Fruit fly (Drosophila melanogaster): ENCODE results near the gene CG46306.

The CG46306 gene

DNA sequence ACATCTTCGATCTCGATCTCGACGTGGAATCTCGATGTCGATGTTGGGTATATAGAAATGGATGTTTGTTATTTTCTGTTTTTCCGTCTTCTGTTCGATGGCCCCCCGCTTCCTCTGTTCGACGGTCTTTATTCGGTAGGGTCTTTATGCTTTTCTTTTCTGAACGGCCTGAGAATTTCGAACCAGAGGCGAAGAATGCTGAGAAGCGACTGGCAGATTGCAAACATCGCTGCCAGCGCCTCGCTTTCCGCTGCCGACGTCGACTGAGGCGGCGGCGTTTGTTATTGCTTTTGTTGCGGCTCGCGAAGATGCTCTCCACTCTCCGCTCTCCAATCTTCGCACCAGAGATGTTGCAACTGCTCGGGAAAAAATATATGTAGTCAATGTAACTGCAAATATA, at the start of gene CG46306, which contains the start of gene CG13004:
CG46306 (minus strand) TSS at position 217 of the 400 bp plus-strand sequence.
CG13004 (minus strand) TSS at position 217 of the 400 bp plus-strand sequence.
- no peak for TF ChIP-seq ttk (optimal IDR thresholded peaks at IDR 0.05)
- no peak for TF ChIP-seq Myc (optimal IDR thresholded peaks at IDR 0.05)
- TF ChIP-seq h (optimal IDR thresholded peaks at IDR 0.05), result no peak
- TF ChIP-seq Sin3A (optimal IDR thresholded peaks at IDR 0.05), result no peak
- no peak for TF ChIP-seq insv (optimal IDR thresholded peaks at IDR 0.05)
- no peak for TF ChIP-seq psq (optimal IDR thresholded peaks at IDR 0.05)

DNA sequence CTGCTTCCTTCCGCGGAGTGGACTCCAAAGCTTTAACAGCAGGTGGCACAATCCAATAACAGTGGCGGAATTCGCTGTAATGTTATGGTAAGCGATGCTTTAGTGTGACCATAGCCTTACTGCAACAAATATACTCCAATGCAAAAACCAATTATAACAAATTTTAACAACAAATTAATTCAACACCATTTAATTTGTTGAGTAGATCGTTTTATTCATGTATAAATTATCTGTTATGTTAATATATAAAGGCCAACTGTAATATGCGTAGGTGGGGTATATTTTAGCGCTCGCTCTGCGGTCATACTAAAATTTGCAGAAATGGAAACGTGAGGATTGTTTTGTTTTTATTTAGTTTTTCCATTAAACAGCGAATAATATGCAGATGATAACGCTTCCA, 49.0 kb upstream of the CG46306 start, which contains the start of the genes Nprl2 and Polr3I:
Nprl2 (minus strand) TSS at position 86 of the 400 bp plus-strand sequence.
Polr3I (plus strand) TSS at position 302 of the 400 bp plus-strand sequence.
- TF ChIP-seq Myc (optimal IDR thresholded peaks at IDR 0.05) (no peak), insv (optimal IDR thresholded peaks at IDR 0.05) (no peak), Sin3A (optimal IDR thresholded peaks at IDR 0.05) (no peak), ttk (optimal IDR thresholded peaks at IDR 0.05) (no peak), psq (optimal IDR thresholded peaks at IDR 0.05) (no peak), h (optimal IDR thresholded peaks at IDR 0.05) (no peak)

- no peak for TF ChIP-seq h (optimal IDR thresholded peaks at IDR 0.05)
Measured at dm6 chrX:16881015-16881414, 45.7 kb upstream of the CG46306 start, which contains the start of gene CG4872. CG4872 (plus strand) TSS chrX:16881347.

dm6 chrX:16880013-16880412, 44.7 kb upstream of the CG46306 start:
- TF ChIP-seq h (optimal IDR thresholded peaks at IDR 0.05) (no peak), psq (optimal IDR thresholded peaks at IDR 0.05) (no peak), Sin3A (optimal IDR thresholded peaks at IDR 0.05) (no peak), ttk (optimal IDR thresholded peaks at IDR 0.05) (no peak), Myc (optimal IDR thresholded peaks at IDR 0.05) (no peak), insv (optimal IDR thresholded peaks at IDR 0.05) (no peak)

- TF ChIP-seq ttk (optimal IDR thresholded peaks at IDR 0.05) (no peak), psq (optimal IDR thresholded peaks at IDR 0.05) (no peak), insv (optimal IDR thresholded peaks at IDR 0.05) (no peak), h (optimal IDR thresholded peaks at IDR 0.05) (no peak), Sin3A (optimal IDR thresholded peaks at IDR 0.05) (no peak), Myc (optimal IDR thresholded peaks at IDR 0.05) (no peak)
Measured at dm6 chrX:16876425-16876824, 41.1 kb upstream of the CG46306 start, which contains the start of gene CG13003. CG13003 (minus strand) TSS chrX:16876544.

dm6 chrX:16874671-16875070, 39.4 kb upstream of the CG46306 start:
- no peak for TF ChIP-seq psq (optimal IDR thresholded peaks at IDR 0.05)

dm6 chrX:16873053-16873452, 37.7 kb upstream of the CG46306 start:
- TF ChIP-seq ttk (optimal IDR thresholded peaks at IDR 0.05), result no peak
- TF ChIP-seq h (optimal IDR thresholded peaks at IDR 0.05), result no peak
- no peak for TF ChIP-seq insv (optimal IDR thresholded peaks at IDR 0.05)
- no peak for TF ChIP-seq psq (optimal IDR thresholded peaks at IDR 0.05)
- TF ChIP-seq Sin3A (optimal IDR thresholded peaks at IDR 0.05), result no peak

dm6 chrX:16871808-16872207, 36.5 kb upstream of the CG46306 start:
- no peak for TF ChIP-seq h (optimal IDR thresholded peaks at IDR 0.05)
- TF ChIP-seq ttk (optimal IDR thresholded peaks at IDR 0.05), result no peak
- no peak for TF ChIP-seq Myc (optimal IDR thresholded peaks at IDR 0.05)
- TF ChIP-seq psq (optimal IDR thresholded peaks at IDR 0.05), result no peak
- no peak for TF ChIP-seq insv (optimal IDR thresholded peaks at IDR 0.05)

DNA sequence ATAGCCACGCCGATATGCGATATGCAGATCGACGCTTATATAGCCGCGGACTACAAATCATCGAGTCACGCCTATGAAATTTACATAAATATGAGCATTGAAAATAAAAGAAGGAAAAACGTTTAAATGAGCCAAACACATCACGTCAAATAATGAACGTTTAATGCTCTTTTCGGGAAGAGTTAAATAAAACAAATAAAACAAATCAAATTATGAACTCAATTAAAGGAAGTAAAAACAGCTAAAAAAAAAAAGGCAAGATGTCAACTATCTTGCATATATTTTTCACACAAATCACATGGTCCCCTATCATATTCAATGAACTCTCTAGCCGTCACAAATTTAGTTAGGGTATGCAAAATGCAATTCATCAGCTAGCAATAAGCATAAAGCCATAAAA, 32.3 kb upstream of the CG46306 start:
- TF ChIP-seq h (optimal IDR thresholded peaks at IDR 0.05), result no peak
- TF ChIP-seq ttk (optimal IDR thresholded peaks at IDR 0.05), result no peak
- TF ChIP-seq psq (optimal IDR thresholded peaks at IDR 0.05), result no peak
- TF ChIP-seq Myc (optimal IDR thresholded peaks at IDR 0.05), result no peak
- no peak for TF ChIP-seq insv (optimal IDR thresholded peaks at IDR 0.05)
- TF ChIP-seq Sin3A (optimal IDR thresholded peaks at IDR 0.05), result no peak

dm6 chrX:16859732-16860131, 24.4 kb upstream of the CG46306 start:
- TF ChIP-seq insv (optimal IDR thresholded peaks at IDR 0.05) (no peak), h (optimal IDR thresholded peaks at IDR 0.05) (no peak)

DNA sequence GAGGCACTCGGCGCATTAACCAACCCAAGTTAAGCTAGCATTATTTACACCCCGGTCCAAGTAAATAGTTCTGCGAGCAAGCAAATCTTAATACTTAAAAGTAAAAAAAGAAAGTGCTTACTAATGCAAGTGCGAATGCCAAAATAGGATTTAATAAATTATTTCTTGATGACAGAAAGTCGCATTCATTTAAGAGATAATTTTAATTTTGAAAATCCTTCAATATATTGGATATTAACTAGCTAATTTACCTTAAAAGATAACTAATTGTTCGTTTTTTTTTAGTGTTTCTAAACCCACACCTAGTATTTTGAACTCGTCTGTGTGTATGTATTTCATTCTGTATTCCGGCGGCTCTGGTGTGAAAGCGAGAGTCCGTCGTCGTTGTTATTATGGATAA, 19.4 kb upstream of the CG46306 start:
- TF ChIP-seq psq (optimal IDR thresholded peaks at IDR 0.05) (no peak), Myc (optimal IDR thresholded peaks at IDR 0.05) (no peak), Sin3A (optimal IDR thresholded peaks at IDR 0.05) (no peak), insv (optimal IDR thresholded peaks at IDR 0.05) (no peak), h (optimal IDR thresholded peaks at IDR 0.05) (no peak), ttk (optimal IDR thresholded peaks at IDR 0.05) (no peak)

dm6 chrX:16849517-16849916, 14.2 kb upstream of the CG46306 start:
- TF ChIP-seq insv (optimal IDR thresholded peaks at IDR 0.05) (no peak), h (optimal IDR thresholded peaks at IDR 0.05) (no peak), ttk (optimal IDR thresholded peaks at IDR 0.05) (no peak), Myc (optimal IDR thresholded peaks at IDR 0.05) (no peak), Sin3A (optimal IDR thresholded peaks at IDR 0.05) (no peak), psq (optimal IDR thresholded peaks at IDR 0.05) (no peak)

dm6 chrX:16848978-16849377, 13.7 kb upstream of the CG46306 start:
- no peak for TF ChIP-seq psq (optimal IDR thresholded peaks at IDR 0.05)
- TF ChIP-seq h (optimal IDR thresholded peaks at IDR 0.05), result no peak
- no peak for TF ChIP-seq Myc (optimal IDR thresholded peaks at IDR 0.05)
- no peak for TF ChIP-seq ttk (optimal IDR thresholded peaks at IDR 0.05)
- TF ChIP-seq insv (optimal IDR thresholded peaks at IDR 0.05), result no peak
- no peak for TF ChIP-seq Sin3A (optimal IDR thresholded peaks at IDR 0.05)

DNA sequence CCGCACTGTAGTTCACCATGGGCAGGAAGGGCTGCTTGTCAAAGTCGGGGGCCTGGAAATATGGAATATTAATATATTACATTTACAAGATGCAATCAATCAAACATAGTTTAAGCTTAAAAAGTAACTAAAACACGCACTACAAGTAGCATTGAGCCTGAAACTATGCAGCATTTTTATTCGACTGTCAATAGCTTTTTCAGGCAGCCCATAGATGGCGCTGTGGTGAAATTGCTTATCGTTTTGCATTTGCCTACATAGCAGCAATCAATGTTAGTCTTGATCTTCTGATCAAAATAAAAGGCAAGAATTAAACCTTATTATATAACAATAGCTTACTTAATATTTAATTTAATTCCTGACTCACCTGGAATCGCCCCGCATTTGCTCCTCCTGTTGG, 11.3 kb upstream of the CG46306 start:
- no peak for TF ChIP-seq Sin3A (optimal IDR thresholded peaks at IDR 0.05)
- TF ChIP-seq ttk (optimal IDR thresholded peaks at IDR 0.05), result no peak
- TF ChIP-seq psq (optimal IDR thresholded peaks at IDR 0.05), result no peak
- TF ChIP-seq insv (optimal IDR thresholded peaks at IDR 0.05), result no peak
- TF ChIP-seq Myc (optimal IDR thresholded peaks at IDR 0.05), result no peak
- no peak for TF ChIP-seq h (optimal IDR thresholded peaks at IDR 0.05)
